Worm (Caenorhabditis elegans) whole organism, L1 larva: Measurements from ENCODE around the gene T03G11.9.

Experiments
- egl-27 ChIP-seq, 2 experiments: fragments of 150-350 bp in 1 of 2; sonication (generic microtip); optimal IDR thresholded peaks; 3 replicates each; lab custom pipeline; 2017 to 2018; ENCODE audit warnings: missing biosample characterization in 2 of 2, missing genetic modification characterization in 2 of 2, missing genetic modification reagents in 2 of 2
- ets-5 ChIP-seq: fragments of 200-800 bp; sonication (Bioruptor generic); IDR thresholded peaks from 2 replicates; pipeline ENCODE4 v1.3.6; 2022; ENCODE audit warnings: missing genetic modification characterization, missing compliant biosample characterization
- grh-1 ChIP-seq: fragments of 200-800 bp; sonication (Bioruptor generic); IDR thresholded peaks from 2 replicates; pipeline ENCODE4 v1.3.6; 2022; ENCODE audit warnings: missing genetic modification reagents, missing genetic modification characterization, missing compliant biosample characterization
- hlh-4 ChIP-seq: sonication (generic microtip); optimal IDR thresholded peaks from 2 replicates; lab custom pipeline; 2016; ENCODE audit warnings: mild to moderate bottlenecking, missing genetic modification characterization, missing compliant biosample characterization
- lin-13 ChIP-seq: fragments of 150-350 bp; optimal IDR thresholded peaks from 2 replicates; lab custom pipeline; 2014; ENCODE audit warnings: missing biosample characterization, missing genetic modification reagents, missing genetic modification characterization
- lin-15B ChIP-seq: fragments of 150-350 bp; sonication (generic microtip); optimal IDR thresholded peaks from 3 replicates; lab custom pipeline; 2014; ENCODE audit warnings: missing biosample characterization, missing genetic modification characterization
- nhr-19 ChIP-seq: fragments of 200-800 bp; sonication (Bioruptor generic); conservative IDR thresholded peaks from 2 replicates; pipeline ENCODE4 v1.3.6; 2022; ENCODE audit warnings: missing genetic modification characterization, missing compliant biosample characterization
- nhr-28 ChIP-seq: fragments of 150-350 bp; optimal IDR thresholded peaks from 2 replicates; lab custom pipeline; 2014; ENCODE audit warnings: missing biosample characterization, missing genetic modification characterization
- nhr-77 ChIP-seq: fragments of 150-350 bp; optimal IDR thresholded peaks from 2 replicates; lab custom pipeline; 2014; ENCODE audit warnings: missing biosample characterization, missing genetic modification characterization
- zag-1 ChIP-seq: fragments of 150-350 bp; optimal IDR thresholded peaks from 2 replicates; lab custom pipeline; 2014; ENCODE audit warnings: missing biosample characterization, missing genetic modification characterization
- ztf-11 ChIP-seq, 2 experiments: sonication (generic microtip); optimal IDR thresholded peaks; 2 replicates each; lab custom pipeline; 2016 to 2017; ENCODE audit warnings: missing genetic modification characterization in 2 of 2, missing biosample characterization in 1 of 2, missing compliant biosample characterization in 1 of 2

ce11 chrX:5154278-5154677, 29.8 kb upstream of the T03G11.9 start, which contains the start of gene C31H2.3:
- no peak for TF ChIP-seq hlh-4
- TF ChIP-seq grh-1 (GFP tag; lab: Robert Waterston, UW): no peak
- TF ChIP-seq nhr-77 (tag; lab: Kevin White, UChicago): no peak
- no peak for TF ChIP-seq nhr-28 (tag; lab: Kevin White, UChicago)
- TF ChIP-seq lin-13: no peak
- no peak for TF ChIP-seq nhr-19 (GFP tag; lab: Robert Waterston, UW)
- no peak for TF ChIP-seq egl-27 (tag; optimal IDR thresholded peaks at IDR 0.05; lab: Kevin White, UChicago)
- TF ChIP-seq ets-5 (GFP tag; lab: Robert Waterston, UW): no peak
- TF ChIP-seq lin-15B (tag; lab: Kevin White, UChicago): no peak
- no peak for TF ChIP-seq zag-1
- TF ChIP-seq ztf-11 (tag; optimal IDR thresholded peaks at IDR 0.05; lab: Kevin White, UChicago): no peak
